Worm (Caenorhabditis elegans) whole organism, L4 larva: Measurements from ENCODE around the gene T15B12.2.

Experiments used
- ZK546.5 ChIP-seq, 2 experiments: sonication (generic microtip); optimal IDR thresholded peaks; 2 replicates each; lab custom pipeline; 2017; ENCODE audit warnings: missing biosample characterization in 2 of 2, missing genetic modification characterization in 2 of 2
- ama-1 ChIP-seq: fragments of 150-350 bp; optimal IDR thresholded peaks from 2 replicates; lab custom pipeline; 2014; ENCODE audit warnings: inconsistent platforms, mixed read lengths
- ceh-82 ChIP-seq: sonication (generic microtip); optimal IDR thresholded peaks from 2 replicates; lab custom pipeline; 2017; ENCODE audit warnings: missing biosample characterization, missing genetic modification characterization
- egl-27 ChIP-seq: sonication (generic microtip); optimal IDR thresholded peaks from 3 replicates; lab custom pipeline; 2017; ENCODE audit warnings: missing biosample characterization, missing genetic modification reagents, missing genetic modification characterization
- madf-9 ChIP-seq: fragments of 200-800 bp; sonication (Bioruptor generic); conservative IDR thresholded peaks from 2 replicates; pipeline ENCODE4 v1.3.6; 2022; ENCODE audit warnings: missing genetic modification reagents, missing genetic modification characterization, missing compliant biosample characterization
- mep-1 ChIP-seq: fragments of 150-350 bp; sonication (generic microtip); optimal IDR thresholded peaks from 3 replicates; lab custom pipeline; 2014; ENCODE audit warnings: missing biosample characterization, missing genetic modification characterization
- nhr-10 ChIP-seq: fragments of 150-350 bp; optimal IDR thresholded peaks from 2 replicates; lab custom pipeline; 2014; ENCODE audit warnings: missing biosample characterization, missing genetic modification characterization
- nhr-102 ChIP-seq: sonication (generic microtip); optimal IDR thresholded peaks from 2 replicates; lab custom pipeline; 2016; ENCODE audit warnings: mild to moderate bottlenecking, missing genetic modification characterization, moderate library complexity, missing compliant biosample characterization
- nhr-25 ChIP-seq: sonication (generic microtip); optimal IDR thresholded peaks from 2 replicates; lab custom pipeline; 2017; ENCODE audit warnings: missing genetic modification characterization, mild to moderate bottlenecking, missing compliant biosample characterization, antibody characterized with exemption, moderate library complexity, borderline replicate concordance; ENCODE audit not compliant: insufficient read depth
- nhr-28 ChIP-seq: fragments of 150-350 bp; optimal IDR thresholded peaks from 2 replicates; lab custom pipeline; 2014; ENCODE audit warnings: missing biosample characterization, missing genetic modification characterization
- php-3 ChIP-seq: fragments of 200-800 bp; sonication (Bioruptor generic); IDR thresholded peaks from 2 replicates; pipeline ENCODE4 v1.3.6; 2022; ENCODE audit warnings: missing genetic modification reagents, missing genetic modification characterization, missing compliant biosample characterization
- pqm-1 ChIP-seq: sonication (generic microtip); optimal IDR thresholded peaks from 2 replicates; lab custom pipeline; 2017; ENCODE audit warnings: missing biosample characterization, missing genetic modification characterization
- set-16 ChIP-seq: fragments of 200-800 bp; sonication (Bioruptor generic); IDR thresholded peaks from 2 replicates; pipeline ENCODE4 v1.3.6; 2022; ENCODE audit warnings: missing genetic modification reagents, missing genetic modification characterization, missing compliant biosample characterization
- unc-62 ChIP-seq, 3 experiments: fragments of 150-350 bp in 1 of 3; sonication (generic microtip); optimal IDR thresholded peaks in 2 of 3; peaks in 1 of 3; 1 replicate in 1 of 3; 2 replicates in 2 of 3; lab custom pipeline; 2014 to 2017; ENCODE audit warnings: missing biosample characterization in 3 of 3, missing genetic modification characterization in 3 of 3, missing genetic modification reagents in 3 of 3, missing genotype in 1 of 3

- TF ChIP-seq egl-27 (no peak), ZK546.5 (tag; optimal IDR thresholded peaks at IDR 0.05; lab: Kevin White, UChicago) (no peak), ama-1 (no peak), mep-1 (tag; lab: Kevin White, UChicago) (peak; percentile 53), nhr-10 (tag; lab: Kevin White, UChicago) (no peak), nhr-102 (tag; lab: Kevin White, UChicago) (peak; percentile 55), ceh-82 (tag; lab: Kevin White, UChicago) (no peak), php-3 (GFP tag; lab: Robert Waterston, UW) (peak; percentile 48; the same call in 1 of the 2 replicates), pqm-1 (tag; lab: Kevin White, UChicago) (no peak), nhr-28 (peak; percentile 34), madf-9 (GFP tag; lab: Robert Waterston, UW) (peak; percentile 80), set-16 (GFP tag; lab: Robert Waterston, UW) (no peak), unc-62 (GFP tag; optimal IDR thresholded peaks at IDR 0.05 in 1 of 2; lab: Kevin White, UChicago) (no peak), unc-62 (tag; optimal IDR thresholded peaks at IDR 0.05; lab: Kevin White, UChicago) (no peak), nhr-25 (tag; lab: Kevin White, UChicago) (no peak)
These were observed 47.6 kb upstream of the T15B12.2 start, which contains the start of gene thoc-5 for ce11 chrIII:5349250-5349649.
